Fruit fly (Drosophila melanogaster) whole organism, pupa: ENCODE measurements around the gene CG10195.

Source experiments
- CG10348 ChIP-seq: fragments of 200-800 bp; sonication (Bioruptor generic); IDR thresholded peaks from 2 replicates; pipeline ENCODE4 v1.3.6; 2022; ENCODE audit warnings: missing biosample characterization, missing genetic modification characterization
- CG13204 ChIP-seq: fragments of 200-800 bp; sonication (Bioruptor generic); optimal IDR thresholded peaks from 2 replicates; lab custom pipeline; 2018; ENCODE audit warnings: missing biosample characterization, mild to moderate bottlenecking, missing genetic modification characterization, moderate library complexity
- CG4496 ChIP-seq: fragments of 200-800 bp; sonication (Bioruptor generic); IDR thresholded peaks from 3 replicates; pipeline ENCODE4 v1.3.6; 2022; ENCODE audit warnings: missing biosample characterization, missing genetic modification characterization
- CG8301 ChIP-seq: fragments of 200-800 bp; sonication (Bioruptor generic); optimal IDR thresholded peaks from 2 replicates; lab custom pipeline; 2018; ENCODE audit warnings: missing biosample characterization, mild to moderate bottlenecking, missing genetic modification characterization
- Pif1B ChIP-seq: fragments of 200-800 bp; sonication (Bioruptor generic); optimal IDR thresholded peaks from 3 replicates; lab custom pipeline; 2016; ENCODE audit warnings: missing biosample characterization, missing genetic modification characterization
- rn ChIP-seq: fragments of 200-800 bp; sonication (Bioruptor generic); IDR thresholded peaks from 2 replicates; pipeline ENCODE4 v1.3.6; 2022; ENCODE audit warnings: missing biosample characterization, missing genetic modification characterization

DNA sequence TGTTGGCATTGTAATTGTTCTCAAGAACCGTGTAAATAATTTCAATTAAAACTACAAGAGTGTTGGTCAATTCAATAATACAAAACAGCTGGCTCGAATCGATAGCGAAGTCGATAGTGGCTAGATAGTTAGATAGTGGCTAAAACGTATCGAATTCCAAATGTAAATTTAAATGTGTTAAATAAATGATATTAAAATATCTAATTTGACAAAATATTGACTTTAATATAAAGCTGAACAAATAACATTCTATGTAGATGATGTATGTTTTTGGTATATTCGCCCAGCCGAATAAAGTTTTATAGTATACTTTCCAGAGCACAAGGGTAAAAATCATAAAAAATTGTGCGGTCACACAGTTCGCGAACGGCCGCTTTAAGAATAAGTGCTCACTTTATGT, 41.8 kb upstream of the CG10195 start, which contains the start of the genes Dpm1 and CG10137:
- TF ChIP-seq Pif1B (GFP tag; lab: Kevin White, UChicago) (no peak), rn (GFP tag; lab: Robert Waterston, UW) (no peak), CG10348 (GFP tag; lab: Robert Waterston, UW) (no peak), CG8301 (tag; lab: Kevin White, UChicago) (no peak), CG4496 (no peak), CG13204 (no peak)
